Worm (Caenorhabditis elegans): ENCODE results near the gene H04M03.12.

Gene H04M03.12

DNA sequence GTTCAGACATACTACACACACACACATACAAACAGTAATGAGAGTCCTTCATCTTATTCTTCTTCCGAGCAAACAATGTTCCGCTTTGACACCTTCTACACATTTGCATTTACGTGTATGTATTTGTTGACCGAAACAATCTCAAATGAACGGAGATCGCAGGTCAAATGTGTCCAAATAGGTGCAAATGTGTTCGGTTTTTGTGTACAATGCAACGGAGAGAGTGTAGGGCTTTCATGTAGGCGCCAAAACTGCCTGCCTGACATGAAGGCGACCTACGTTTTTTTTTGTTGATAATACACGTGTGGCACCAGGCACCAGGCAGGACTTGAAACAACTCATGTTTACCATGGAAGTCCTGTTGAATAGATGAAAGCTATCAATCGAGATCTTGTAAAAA is 46.2 kb downstream of the H04M03.12 start:
- TF ChIP-seq dmd-4 (tag; optimal IDR thresholded peaks at IDR 0.05) (no peak), ama-1 (optimal IDR thresholded peaks at IDR 0.05) (no peak), nhr-21 (tag; optimal IDR thresholded peaks at IDR 0.05) (no peak)

DNA sequence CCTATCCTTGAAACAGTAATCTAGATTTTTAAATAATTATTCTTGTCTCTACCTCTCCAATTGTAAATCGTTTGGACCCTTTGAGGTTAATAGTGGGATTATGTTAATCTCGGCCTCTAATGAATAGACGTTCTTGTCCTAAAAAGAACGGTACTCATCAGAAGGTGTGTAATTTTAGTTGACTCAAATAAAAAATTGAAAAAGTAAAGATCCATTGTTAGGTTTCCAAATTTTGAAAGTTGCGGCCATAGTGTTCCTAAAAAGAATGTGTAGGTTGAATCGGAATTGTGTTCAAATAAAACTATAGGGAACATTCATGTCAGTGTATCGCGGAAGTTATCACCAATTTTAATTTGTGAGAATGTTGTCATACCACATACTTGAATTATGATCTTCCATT is 47.5 kb downstream of the H04M03.12 start:
- TF ChIP-seq zag-1 (tag; optimal IDR thresholded peaks at IDR 0.05) (no peak), crh-2 (tag; optimal IDR thresholded peaks at IDR 0.05) (no peak)

DNA sequence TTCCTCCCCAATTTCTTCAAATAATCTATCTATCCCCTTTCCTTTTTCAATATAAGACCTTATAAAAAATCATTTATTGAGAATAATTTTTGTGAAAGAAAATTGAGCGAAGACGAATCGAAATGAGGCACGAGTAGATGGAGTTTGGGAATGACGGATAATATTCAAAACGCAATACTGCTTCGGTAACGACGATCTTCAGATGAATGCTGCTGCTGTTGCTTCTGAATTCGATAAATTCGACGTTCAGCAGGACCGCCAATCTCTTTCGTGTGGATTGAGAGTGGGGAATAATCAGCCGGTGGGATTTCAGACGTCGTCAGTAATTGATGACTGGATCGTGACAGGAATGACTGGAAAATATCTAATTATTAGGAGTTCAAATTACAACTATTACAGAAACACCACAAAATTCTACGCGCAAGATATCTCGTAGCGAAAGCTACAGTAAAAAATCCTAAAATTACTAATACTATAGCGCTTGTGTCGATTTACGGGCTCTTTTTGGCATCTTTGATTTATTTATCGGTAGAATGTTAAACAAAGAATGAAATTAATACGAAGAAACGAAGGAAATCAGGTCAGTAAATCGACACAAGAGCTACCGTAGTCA is 52.3 kb downstream of the H04M03.12 start:
- TF ChIP-seq F13H6.1 (tag; optimal IDR thresholded peaks at IDR 0.05) (no peak), lsy-2 (tag; optimal IDR thresholded peaks at IDR 0.05) (no peak), nhr-21 (tag; optimal IDR thresholded peaks at IDR 0.05) (no peak), sma-9 (GFP tag; optimal IDR thresholded peaks at IDR 0.05) (no peak), sma-9 (tag; optimal IDR thresholded peaks at IDR 0.05) (no peak), snpc-4 (tag; optimal IDR thresholded peaks at IDR 0.05) (no peak), mbf-1 (tag; optimal IDR thresholded peaks at IDR 0.05) (no peak), crh-2 (tag; optimal IDR thresholded peaks at IDR 0.05) (no peak), mdl-1 (tag; optimal IDR thresholded peaks at IDR 0.05) (no peak), unc-39 (tag; optimal IDR thresholded peaks at IDR 0.05) (no peak), ama-1 (optimal IDR thresholded peaks at IDR 0.05) (no peak), unc-62 (GFP tag; optimal IDR thresholded peaks at IDR 0.05) (no peak), Y55F3AM.14 (GFP tag; optimal IDR thresholded peaks at IDR 0.05) (no peak), peb-1 (tag; optimal IDR thresholded peaks at IDR 0.05) (no peak), unc-55 (GFP tag; optimal IDR thresholded peaks at IDR 0.05) (no peak), nhr-12 (tag; optimal IDR thresholded peaks at IDR 0.05) (no peak), nhr-23 (tag; optimal IDR thresholded peaks at IDR 0.05) (no peak), mab-5 (tag; optimal IDR thresholded peaks at IDR 0.05) (no peak), sma-3 (GFP tag; optimal IDR thresholded peaks at IDR 0.05) (no peak), skn-1 (tag; optimal IDR thresholded peaks at IDR 0.05) (no peak), nhr-129 (tag; optimal IDR thresholded peaks at IDR 0.05) (no peak)

All from whole organism, L2 larva.